Fruit fly (Drosophila melanogaster): ENCODE data around the gene tst.

The tst gene

DNA sequence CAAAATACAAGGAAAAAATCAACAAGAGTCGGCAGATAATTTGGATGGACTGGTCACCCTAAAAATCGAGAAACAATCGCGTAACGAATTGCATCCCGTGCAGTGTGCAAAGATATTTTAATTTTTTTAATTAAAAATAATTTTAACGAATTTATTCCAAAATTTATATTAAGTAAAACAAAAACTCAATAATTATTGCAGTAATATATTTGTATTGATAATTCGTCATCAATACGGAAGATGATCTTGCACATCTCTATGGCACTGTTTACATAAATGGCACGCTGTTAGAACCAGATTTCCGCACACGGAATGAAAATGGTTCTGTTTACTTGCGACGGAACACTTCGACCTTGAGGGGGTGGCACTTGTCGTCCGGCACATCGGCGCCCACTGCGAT, at the start of gene tst:
Gene tst (minus strand): TSS at position 52 of the 400 bp plus-strand sequence.
- no peak for TF ChIP-seq Myc (optimal IDR thresholded peaks at IDR 0.05)
- TF ChIP-seq ttk (optimal IDR thresholded peaks at IDR 0.05) = no peak
- TF ChIP-seq h (optimal IDR thresholded peaks at IDR 0.05) = no peak
- no peak for TF ChIP-seq Sin3A (optimal IDR thresholded peaks at IDR 0.05)
- no peak for TF ChIP-seq insv (optimal IDR thresholded peaks at IDR 0.05)

DNA sequence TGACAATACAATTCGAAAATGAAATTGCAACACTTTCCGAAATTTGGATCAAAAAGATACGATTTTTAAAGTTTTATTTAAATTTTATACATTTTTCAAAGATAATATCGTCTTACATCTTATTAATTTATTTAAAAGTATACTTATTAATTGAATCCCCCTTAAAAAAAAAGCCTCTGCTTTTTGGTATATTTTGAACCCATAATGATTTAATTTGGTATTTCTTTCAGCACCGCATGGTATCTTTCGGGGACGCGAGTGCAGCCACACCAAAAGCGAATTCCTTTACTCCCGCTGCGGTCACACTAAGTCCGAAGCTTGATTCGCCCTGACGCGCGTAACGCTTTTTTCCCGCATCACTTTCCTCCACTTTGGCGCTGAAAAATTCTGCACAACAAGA, 47.6 kb upstream of the tst start:
- TF ChIP-seq Myc (optimal IDR thresholded peaks at IDR 0.05) = no peak
- TF ChIP-seq Sin3A (optimal IDR thresholded peaks at IDR 0.05) = no peak
- TF ChIP-seq ttk (optimal IDR thresholded peaks at IDR 0.05) = no peak

DNA sequence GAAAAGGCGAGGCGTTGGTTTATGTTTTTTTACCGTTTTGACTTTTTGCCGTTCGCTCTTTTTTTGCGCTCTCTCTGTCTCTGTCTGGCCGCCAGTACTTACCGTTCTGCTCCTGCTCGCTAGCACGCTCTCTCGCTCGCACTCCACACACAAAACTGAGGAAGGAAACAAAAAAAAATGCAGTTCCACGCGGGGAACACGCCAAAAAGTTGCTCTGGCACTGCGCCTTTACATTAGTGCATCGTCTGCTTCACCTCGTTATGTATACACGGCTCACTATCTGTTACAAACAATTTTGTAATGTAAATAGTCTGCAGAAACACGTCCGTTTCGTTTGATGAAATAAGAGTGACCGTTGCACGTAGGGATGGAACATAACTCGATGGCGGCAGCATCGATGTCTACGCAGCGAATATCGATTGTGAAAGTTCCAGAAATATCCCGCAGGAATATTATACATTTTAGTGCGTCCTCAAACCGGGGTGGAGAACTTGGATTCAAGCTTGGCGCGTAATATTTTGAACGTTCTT, 46.3 kb upstream of the tst start, which contains the start of the genes CG33111 and eIF4G2:
Gene CG33111 (minus strand): TSS at position 359 of the 530 bp plus-strand sequence.
Gene eIF4G2 (minus strand): TSS at position 359 of the 530 bp plus-strand sequence.
- TF ChIP-seq Sin3A (optimal IDR thresholded peaks at IDR 0.05) (no peak), ttk (optimal IDR thresholded peaks at IDR 0.05) (no peak), h (optimal IDR thresholded peaks at IDR 0.05) (no peak), insv (optimal IDR thresholded peaks at IDR 0.05) (no peak), psq (optimal IDR thresholded peaks at IDR 0.05) (no peak), Myc (optimal IDR thresholded peaks at IDR 0.05) (no peak)

DNA sequence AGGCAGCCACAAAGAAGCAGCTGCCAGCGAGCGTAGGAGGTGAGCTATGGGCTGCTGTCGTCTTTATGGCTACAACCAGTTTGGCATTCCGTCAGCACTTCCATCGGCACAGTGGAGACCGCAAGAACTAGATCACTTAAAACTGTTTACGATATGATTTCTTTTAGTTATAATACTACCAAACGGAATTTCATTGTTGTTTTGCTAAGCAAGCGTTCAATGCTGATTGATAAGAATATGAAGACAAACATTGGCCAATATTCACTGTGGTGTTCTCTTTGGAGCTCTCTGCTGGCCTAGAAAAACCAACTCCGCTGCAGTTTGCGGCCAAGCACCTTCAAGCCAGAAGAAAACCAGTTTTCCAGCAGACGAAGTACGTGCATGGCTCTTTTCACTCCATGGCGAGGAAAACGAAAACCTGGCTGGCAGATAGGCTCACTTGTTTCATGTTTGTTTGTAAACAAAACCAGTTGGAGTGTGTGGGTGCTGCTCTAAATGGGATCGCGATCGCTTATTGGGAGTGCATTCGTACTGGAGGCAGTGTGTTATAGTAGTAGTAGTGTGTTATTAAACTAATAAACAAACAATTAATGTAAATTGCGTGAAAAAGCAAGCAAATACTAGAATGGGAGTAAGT, 45.0 kb upstream of the tst start:
- no peak for TF ChIP-seq Myc (optimal IDR thresholded peaks at IDR 0.05)
- TF ChIP-seq Sin3A (optimal IDR thresholded peaks at IDR 0.05) = no peak
- TF ChIP-seq ttk (optimal IDR thresholded peaks at IDR 0.05) = no peak
- no peak for TF ChIP-seq h (optimal IDR thresholded peaks at IDR 0.05)
- no peak for TF ChIP-seq insv (optimal IDR thresholded peaks at IDR 0.05)
- no peak for TF ChIP-seq psq (optimal IDR thresholded peaks at IDR 0.05)

DNA sequence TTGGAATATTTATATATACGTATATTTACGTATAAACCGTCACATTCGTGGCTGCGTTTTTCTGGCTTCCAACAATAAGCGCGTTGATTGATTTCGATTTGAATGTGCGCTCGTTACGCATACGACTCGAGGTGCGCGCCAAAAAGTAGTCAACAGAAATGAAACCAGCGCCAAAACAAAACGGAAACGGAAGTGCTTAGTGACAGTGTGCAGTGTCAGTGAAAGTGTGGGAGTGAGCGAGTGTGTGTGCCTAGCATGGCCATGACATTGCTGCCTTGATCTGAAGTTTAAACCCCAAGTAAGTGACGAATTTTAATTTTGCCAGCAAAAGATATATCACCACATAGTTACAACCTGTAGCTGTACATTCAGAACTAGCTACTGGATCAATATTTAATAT, 31.0 kb upstream of the tst start, which contains the start of gene CG34355:
Gene CG34355 (plus strand): TSS at position 192 of the 400 bp plus-strand sequence.
- no peak for TF ChIP-seq insv (optimal IDR thresholded peaks at IDR 0.05)
- TF ChIP-seq h (optimal IDR thresholded peaks at IDR 0.05) = no peak
- TF ChIP-seq ttk (optimal IDR thresholded peaks at IDR 0.05) = no peak
- TF ChIP-seq Sin3A (optimal IDR thresholded peaks at IDR 0.05) = no peak
- TF ChIP-seq Myc (optimal IDR thresholded peaks at IDR 0.05) = no peak
- TF ChIP-seq psq (optimal IDR thresholded peaks at IDR 0.05) = no peak

DNA sequence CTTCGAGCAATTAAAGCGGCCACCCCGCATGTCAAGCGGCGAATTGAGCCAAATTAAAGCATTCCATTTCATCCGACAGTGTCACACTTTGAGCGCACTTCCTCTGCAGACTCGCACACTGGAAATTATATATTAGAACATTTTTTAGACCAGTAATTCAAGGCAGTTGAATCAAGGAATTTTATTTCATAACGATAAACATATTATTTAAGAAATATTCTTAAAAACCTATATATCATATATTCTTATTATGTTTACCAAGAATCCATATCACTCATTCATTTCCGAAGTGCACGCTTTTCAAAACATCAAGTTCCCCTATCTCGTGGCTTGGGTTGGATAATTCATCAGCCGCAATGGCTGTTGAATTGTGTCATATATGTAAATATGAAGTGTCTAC, 18.8 kb upstream of the tst start:
- TF ChIP-seq h (optimal IDR thresholded peaks at IDR 0.05) (no peak), Myc (optimal IDR thresholded peaks at IDR 0.05) (no peak), psq (optimal IDR thresholded peaks at IDR 0.05) (no peak), insv (optimal IDR thresholded peaks at IDR 0.05) (no peak), ttk (optimal IDR thresholded peaks at IDR 0.05) (no peak), Sin3A (optimal IDR thresholded peaks at IDR 0.05) (no peak)

DNA sequence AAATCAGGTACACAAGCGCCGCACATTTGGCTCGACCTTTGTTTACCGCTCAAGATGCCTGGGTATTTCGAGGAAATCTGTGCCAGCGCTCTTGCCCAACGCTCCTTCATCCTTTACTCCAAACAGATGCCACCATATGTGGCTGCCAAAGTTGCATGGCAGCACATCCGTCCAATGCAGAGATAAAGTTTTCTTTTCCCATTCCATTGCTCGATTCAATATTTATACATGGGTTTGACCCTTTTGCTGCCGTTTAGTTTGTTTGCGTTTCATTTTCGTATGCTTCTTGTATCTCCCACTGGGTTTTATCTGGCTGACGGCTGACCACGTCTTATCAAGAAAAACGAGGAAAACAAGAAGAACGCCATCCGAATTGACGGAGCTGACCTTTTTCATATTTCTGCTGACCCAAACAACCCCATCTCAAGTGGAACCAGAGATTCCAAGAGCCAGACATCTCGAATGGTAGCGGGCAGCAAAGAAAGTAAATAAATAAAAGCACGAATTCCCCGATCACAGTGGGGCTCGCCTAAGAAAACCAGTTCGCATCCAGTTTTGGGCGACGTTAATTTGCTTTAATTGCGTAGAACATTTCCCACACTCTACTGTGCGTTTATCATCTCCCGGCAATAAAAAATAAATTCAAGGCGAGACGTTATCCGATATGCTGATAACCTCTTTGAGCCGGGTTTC, 18.0 kb upstream of the tst start:
- TF ChIP-seq Myc (optimal IDR thresholded peaks at IDR 0.05) (no peak), insv (optimal IDR thresholded peaks at IDR 0.05) (no peak), h (optimal IDR thresholded peaks at IDR 0.05) (no peak), Sin3A (optimal IDR thresholded peaks at IDR 0.05) (no peak), ttk (optimal IDR thresholded peaks at IDR 0.05) (no peak), psq (optimal IDR thresholded peaks at IDR 0.05) (no peak)

DNA sequence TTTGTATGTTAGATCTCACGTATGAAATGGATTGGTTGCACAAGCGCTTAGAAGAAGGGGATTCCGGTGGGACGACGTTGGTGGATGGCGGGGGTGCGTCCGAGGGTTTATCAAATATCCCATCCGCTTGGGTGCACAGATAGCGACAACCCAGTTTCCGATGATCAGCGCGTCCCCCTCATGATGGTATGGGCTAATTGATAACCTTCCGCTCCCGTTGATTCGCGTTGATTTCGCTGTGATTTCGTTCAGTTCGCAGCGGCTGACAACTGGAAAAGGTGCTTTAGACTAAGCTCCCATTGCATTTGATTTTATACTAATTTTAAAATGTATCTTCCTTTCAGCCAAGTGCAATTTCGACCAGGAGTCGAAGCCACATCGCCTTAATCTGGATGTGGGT, 16.9 kb upstream of the tst start:
- TF ChIP-seq insv (optimal IDR thresholded peaks at IDR 0.05) (no peak), ttk (optimal IDR thresholded peaks at IDR 0.05) (no peak), Sin3A (optimal IDR thresholded peaks at IDR 0.05) (no peak), h (optimal IDR thresholded peaks at IDR 0.05) (no peak), psq (optimal IDR thresholded peaks at IDR 0.05) (no peak), Myc (optimal IDR thresholded peaks at IDR 0.05) (no peak)

DNA sequence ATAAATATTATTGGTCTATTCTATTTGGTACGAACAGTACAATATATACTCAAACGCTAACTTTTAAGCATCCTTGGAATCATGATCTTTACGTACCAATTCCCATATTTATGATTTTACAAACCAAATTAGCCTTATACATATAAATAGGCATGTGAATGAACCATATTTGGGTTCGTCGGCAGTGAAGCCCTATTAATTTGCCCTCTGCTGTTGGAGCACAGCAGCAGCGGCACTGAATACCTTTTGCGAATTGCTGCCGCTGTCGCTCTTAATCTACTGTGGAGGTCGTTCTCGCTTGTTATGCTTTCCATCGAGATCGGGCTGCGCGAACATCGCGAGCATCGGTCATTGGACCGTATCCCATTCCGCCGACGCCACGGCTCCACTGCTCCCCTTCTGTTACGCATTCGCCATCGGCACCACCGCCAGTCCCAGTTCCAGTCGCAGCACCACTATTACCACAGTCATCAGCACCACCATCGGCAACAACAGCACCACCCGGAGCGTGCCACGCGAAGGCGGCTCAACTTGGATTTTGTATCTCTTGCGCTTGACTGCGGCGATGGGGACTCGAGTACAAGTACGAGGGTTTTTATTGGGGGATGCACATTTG, 15.9 kb upstream of the tst start:
- TF ChIP-seq Myc (optimal IDR thresholded peaks at IDR 0.05) (no peak), psq (optimal IDR thresholded peaks at IDR 0.05) (no peak), ttk (optimal IDR thresholded peaks at IDR 0.05) (no peak), Sin3A (optimal IDR thresholded peaks at IDR 0.05) (no peak), h (optimal IDR thresholded peaks at IDR 0.05) (no peak), insv (optimal IDR thresholded peaks at IDR 0.05) (no peak)

DNA sequence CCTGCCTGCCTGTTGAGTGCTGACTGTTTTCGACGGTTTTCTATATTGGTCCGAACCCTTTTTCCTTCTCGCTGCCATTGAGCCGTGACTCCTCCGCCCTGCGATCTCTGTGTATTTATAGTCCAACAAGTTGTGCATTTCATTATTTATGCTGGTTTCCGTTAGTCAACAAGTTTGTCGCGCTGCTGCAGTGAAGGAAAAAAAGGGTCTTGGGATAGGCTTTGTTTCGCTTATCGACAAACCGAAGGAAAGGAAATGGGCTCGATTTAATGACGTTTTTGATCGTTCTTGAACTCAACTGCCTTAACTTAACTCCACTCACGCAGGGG, 14.9 kb upstream of the tst start:
- TF ChIP-seq h (optimal IDR thresholded peaks at IDR 0.05) (no peak), insv (optimal IDR thresholded peaks at IDR 0.05) (no peak), Myc (optimal IDR thresholded peaks at IDR 0.05) (no peak), psq (optimal IDR thresholded peaks at IDR 0.05) (no peak), Sin3A (optimal IDR thresholded peaks at IDR 0.05) (no peak), ttk (optimal IDR thresholded peaks at IDR 0.05) (no peak)

DNA sequence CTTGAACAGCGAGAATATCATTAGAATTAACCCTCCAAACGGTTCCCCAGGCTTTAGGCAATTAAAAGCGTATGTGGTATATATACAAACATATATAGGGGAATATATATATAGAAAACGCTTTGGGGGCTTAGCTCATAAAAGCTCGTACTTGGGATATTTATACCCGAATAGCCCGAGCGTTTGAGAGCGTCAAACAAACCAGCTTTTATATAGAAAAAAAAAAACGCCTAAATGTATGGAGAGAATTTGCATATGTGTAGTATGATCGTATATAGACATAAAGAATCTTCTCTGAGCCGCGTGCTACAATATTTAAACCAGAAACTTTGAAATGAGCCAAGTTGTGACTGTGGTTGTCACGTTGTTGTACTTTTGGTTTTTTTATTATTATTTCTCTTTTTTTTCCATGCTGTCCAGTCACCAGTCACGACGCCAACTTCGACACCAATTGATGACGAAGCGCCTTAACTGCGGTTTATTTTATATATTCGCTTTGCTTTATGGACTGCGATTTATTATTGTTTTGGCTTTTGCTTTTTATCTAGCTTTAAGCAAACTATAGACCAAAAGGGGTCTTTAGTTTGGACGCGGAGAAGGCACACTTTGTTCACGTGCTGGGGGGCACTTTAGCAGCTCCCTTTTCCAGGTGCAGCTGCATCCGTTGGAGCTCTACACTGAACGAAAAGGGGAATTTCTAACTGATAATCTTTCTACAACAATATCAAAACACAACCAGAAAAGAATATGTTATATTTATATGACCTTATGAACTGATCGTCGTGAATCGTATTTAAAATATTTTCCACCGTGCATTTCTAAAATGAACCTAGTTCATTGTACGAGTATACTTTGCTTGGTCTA, 14.3 kb upstream of the tst start:
- TF ChIP-seq ttk (optimal IDR thresholded peaks at IDR 0.05) (no peak), psq (optimal IDR thresholded peaks at IDR 0.05) (no peak), Sin3A (optimal IDR thresholded peaks at IDR 0.05) (no peak), insv (optimal IDR thresholded peaks at IDR 0.05) (no peak), h (optimal IDR thresholded peaks at IDR 0.05) (no peak), Myc (optimal IDR thresholded peaks at IDR 0.05) (no peak)

Measured in Kc167 (cell line).